Worm (Caenorhabditis elegans): ENCODE results near the gene C18H9.1.
A peak's percentile ranks its signal among the peaks of the same experiment; 100 is the strongest.

The C18H9.1 gene

DNA sequence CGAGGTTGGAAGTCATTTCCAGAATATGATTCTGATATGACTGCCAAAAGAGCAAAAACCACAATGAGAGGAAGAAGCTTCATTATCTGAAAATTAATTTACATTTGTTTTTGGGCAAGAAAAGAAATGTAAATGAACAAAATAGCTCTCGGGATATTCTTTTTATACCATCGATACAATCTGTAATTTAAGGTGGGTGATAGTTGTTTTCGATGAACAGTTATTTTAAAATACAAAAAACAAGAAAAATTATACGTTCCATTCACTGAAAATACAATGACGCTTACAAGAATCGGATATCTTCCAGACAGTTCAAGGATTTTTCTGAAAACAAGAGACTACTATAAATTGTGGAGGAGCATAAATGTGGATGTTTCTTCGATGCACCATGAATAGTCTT is 45.8 kb downstream of the C18H9.1 start, which contains the start of gene ins-15:
Gene ins-15 (minus strand): TSS at position 101 of the 400 bp plus-strand sequence.
- no peak for TF ChIP-seq nhr-71 (tag; optimal IDR thresholded peaks at IDR 0.05)
- no peak for TF ChIP-seq nhr-90 (tag; optimal IDR thresholded peaks at IDR 0.05; ENCODE audit: poor library complexity)
- no peak for TF ChIP-seq lsy-2 (tag; optimal IDR thresholded peaks at IDR 0.05)
- TF ChIP-seq zag-1 (tag; optimal IDR thresholded peaks at IDR 0.05): no peak
- no peak for TF ChIP-seq lin-39 (tag; optimal IDR thresholded peaks at IDR 0.05)
- TF ChIP-seq efl-1 (optimal IDR thresholded peaks at IDR 0.05): no peak
- peak in 1 of 2 experiments; percentile 12 for TF ChIP-seq efl-1 (GFP tag; optimal IDR thresholded peaks at IDR 0.05 in 1 of 2)
- TF ChIP-seq ceh-63 (GFP tag; optimal IDR thresholded peaks at IDR 0.05): no peak
- no peak for TF ChIP-seq lir-3 (tag; optimal IDR thresholded peaks at IDR 0.05; ENCODE audit: poor library complexity)

DNA sequence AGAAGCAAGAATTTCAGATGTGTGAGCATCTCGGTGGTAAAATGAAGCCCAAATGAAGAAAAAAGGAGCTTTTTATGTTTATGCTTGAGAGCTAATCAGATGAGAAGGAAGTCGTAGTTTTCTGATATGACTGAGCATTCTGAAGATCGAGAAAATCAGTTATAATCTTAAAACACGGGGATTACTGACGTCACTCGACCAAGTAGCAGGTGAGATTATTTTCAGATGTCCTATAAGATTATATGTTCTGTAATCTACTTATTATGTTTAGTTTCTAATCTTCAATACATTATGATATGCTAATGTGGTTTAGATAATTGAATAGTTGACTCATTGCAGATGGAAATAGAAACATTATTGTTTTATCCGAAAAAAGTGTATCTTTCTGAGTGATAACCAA is 46.9 kb downstream of the C18H9.1 start, which contains the start of gene ins-14:
Gene ins-14 (minus strand): TSS at position 32 of the 400 bp plus-strand sequence.
- TF ChIP-seq unc-98 (GFP tag; IDR thresholded peaks at IDR 0.05) (no peak), nhr-20 (tag; optimal IDR thresholded peaks at IDR 0.05) (peak; percentile 4), xbp-1 (tag; optimal IDR thresholded peaks at IDR 0.05) (no peak), nhr-11 (tag; optimal IDR thresholded peaks at IDR 0.05) (no peak), C04F5.9 (tag; optimal IDR thresholded peaks at IDR 0.05) (no peak), pag-3 (tag; optimal IDR thresholded peaks at IDR 0.05; ENCODE audit: borderline replicate concordance, insufficient read depth) (no peak), jun-1 (tag; optimal IDR thresholded peaks at IDR 0.05) (no peak), nhr-77 (tag; optimal IDR thresholded peaks at IDR 0.05) (no peak), ztf-11 (tag; optimal IDR thresholded peaks at IDR 0.05) (no peak), lin-13 (GFP tag; optimal IDR thresholded peaks at IDR 0.05) (no peak), aha-1 (tag; optimal IDR thresholded peaks at IDR 0.05) (no peak), efl-1 (optimal IDR thresholded peaks at IDR 0.05) (no peak), efl-1 (GFP tag; optimal IDR thresholded peaks at IDR 0.05 in 1 of 2) (peak in 1 of 2 experiments; percentile 75), fkh-10 (GFP tag; optimal IDR thresholded peaks at IDR 0.05) (no peak), elt-3 (tag; optimal IDR thresholded peaks at IDR 0.05) (no peak), ama-1 (optimal IDR thresholded peaks at IDR 0.05) (no peak), nhr-85 (tag) (no peak), hlh-17 (GFP tag; optimal IDR thresholded peaks at IDR 0.05; ENCODE audit: borderline replicate concordance) (no peak), hlh-4 (tag; optimal IDR thresholded peaks at IDR 0.05) (no peak), fkh-8 (tag; optimal IDR thresholded peaks at IDR 0.05) (peak; percentile 80), unc-62 (GFP tag; optimal IDR thresholded peaks at IDR 0.05) (no peak), ets-5 (GFP tag; IDR thresholded peaks at IDR 0.05) (no peak), fos-1 (tag; optimal IDR thresholded peaks at IDR 0.05) (peak; percentile 33), ceh-88 (GFP tag; IDR thresholded peaks at IDR 0.05) (no peak), sup-37 (GFP tag; optimal IDR thresholded peaks at IDR 0.05) (no peak), nhr-19 (GFP tag; conservative IDR thresholded peaks at IDR 0.05) (no peak), zag-1 (tag; optimal IDR thresholded peaks at IDR 0.05) (no peak), unc-30 (tag; optimal IDR thresholded peaks at IDR 0.05) (no peak), Y116A8C.19 (tag; optimal IDR thresholded peaks at IDR 0.05; ENCODE audit: borderline replicate concordance) (no peak), ztf-4 (tag; optimal IDR thresholded peaks at IDR 0.05) (no peak), nhr-237 (tag; optimal IDR thresholded peaks at IDR 0.05) (no peak), lin-15B (tag; optimal IDR thresholded peaks at IDR 0.05) (no peak), sox-4 (tag; optimal IDR thresholded peaks at IDR 0.05) (peak; percentile 28), nhr-90 (tag; optimal IDR thresholded peaks at IDR 0.05; ENCODE audit: poor library complexity) (no peak), tlp-1 (tag; optimal IDR thresholded peaks at IDR 0.05) (no peak), swsn-7 (tag; optimal IDR thresholded peaks at IDR 0.05) (no peak), ceh-90 (tag; optimal IDR thresholded peaks at IDR 0.05) (no peak), snu-23 (GFP tag; optimal IDR thresholded peaks at IDR 0.05) (no peak), rnt-1 (tag; optimal IDR thresholded peaks at IDR 0.05) (no peak), egl-13 (tag; optimal IDR thresholded peaks at IDR 0.05) (peak; percentile 60), mab-9 (GFP tag; IDR thresholded peaks at IDR 0.05) (no peak), F16B12.6 (tag; optimal IDR thresholded peaks at IDR 0.05) (no peak), nhr-71 (tag; optimal IDR thresholded peaks at IDR 0.05) (peak; percentile 53), ceh-82 (tag; optimal IDR thresholded peaks at IDR 0.05) (no peak), nhr-76 (tag; optimal IDR thresholded peaks at IDR 0.05) (no peak), nhr-47 (tag; optimal IDR thresholded peaks at IDR 0.05) (no peak), nhr-12 (tag; optimal IDR thresholded peaks at IDR 0.05) (no peak), dsc-1 (tag; optimal IDR thresholded peaks at IDR 0.05) (peak; percentile 96)
